Worm (Caenorhabditis elegans) whole organism, L2 larva: Measurements from ENCODE around the gene srdh-1.

Source experiments
- C34F6.9 ChIP-seq: fragments of 150-350 bp; optimal IDR thresholded peaks from 2 replicates; lab custom pipeline; 2014; ENCODE audit warnings: missing biosample characterization, missing genetic modification characterization
- F13H6.1 ChIP-seq: sonication (generic microtip); optimal IDR thresholded peaks from 2 replicates; lab custom pipeline; 2016; ENCODE audit warnings: missing genetic modification characterization, missing compliant biosample characterization
- Y55F3AM.14 ChIP-seq: fragments of 200-800 bp; sonication (Bioruptor generic); optimal IDR thresholded peaks from 2 replicates; lab custom pipeline; 2018; ENCODE audit warnings: mild to moderate bottlenecking, missing genetic modification characterization, missing compliant biosample characterization
- alr-1 ChIP-seq: fragments of 150-350 bp; optimal IDR thresholded peaks from 2 replicates; lab custom pipeline; 2014; ENCODE audit warnings: missing biosample characterization, missing genetic modification characterization
- aly-2 ChIP-seq: fragments of 150-350 bp; optimal IDR thresholded peaks from 2 replicates; lab custom pipeline; 2014; ENCODE audit warnings: missing biosample characterization, missing genetic modification characterization
- ama-1 ChIP-seq: fragments of 150-350 bp; optimal IDR thresholded peaks from 2 replicates; lab custom pipeline; 2018; ENCODE audit warnings: inconsistent platforms
- blmp-1 ChIP-seq: sonication (generic microtip); optimal IDR thresholded peaks from 2 replicates; lab custom pipeline; 2017; ENCODE audit warnings: missing genetic modification characterization, mild to moderate bottlenecking, missing compliant biosample characterization, antibody characterized with exemption, moderate library complexity; ENCODE audit not compliant: insufficient read depth
- crh-2 ChIP-seq: sonication (generic microtip); optimal IDR thresholded peaks from 2 replicates; lab custom pipeline; 2017; ENCODE audit warnings: missing biosample characterization, missing genetic modification characterization
- dmd-4 ChIP-seq: sonication (generic microtip); optimal IDR thresholded peaks from 2 replicates; lab custom pipeline; 2017; ENCODE audit warnings: missing biosample characterization, missing genetic modification characterization
- egl-27 ChIP-seq: sonication (generic microtip); optimal IDR thresholded peaks from 3 replicates; lab custom pipeline; 2017; ENCODE audit warnings: missing biosample characterization, missing genetic modification reagents, missing genetic modification characterization
- elt-1 ChIP-seq: fragments of 150-350 bp; optimal IDR thresholded peaks from 2 replicates; lab custom pipeline; 2014; ENCODE audit warnings: missing biosample characterization, missing genetic modification characterization
- elt-3 ChIP-seq: sonication (generic microtip); optimal IDR thresholded peaks from 2 replicates; lab custom pipeline; 2017; ENCODE audit warnings: missing biosample characterization, missing genetic modification characterization
- fos-1 ChIP-seq: fragments of 150-350 bp; optimal IDR thresholded peaks from 2 replicates; lab custom pipeline; 2014; ENCODE audit warnings: missing biosample characterization, missing genetic modification characterization
- gmeb-1 ChIP-seq: fragments of 150-350 bp; optimal IDR thresholded peaks from 2 replicates; lab custom pipeline; 2014; ENCODE audit warnings: missing biosample characterization, missing genetic modification characterization
- lin-11 ChIP-seq: fragments of 150-350 bp; sonication (generic microtip); optimal IDR thresholded peaks from 2 replicates; lab custom pipeline; 2014; ENCODE audit warnings: missing biosample characterization, missing genetic modification characterization, inconsistent platforms, mixed read lengths
- lin-39 ChIP-seq: fragments of 150-350 bp; optimal IDR thresholded peaks from 2 replicates; lab custom pipeline; 2014; ENCODE audit warnings: missing biosample characterization, missing genetic modification reagents, missing genetic modification characterization
- mbf-1 ChIP-seq: sonication (generic microtip); optimal IDR thresholded peaks from 2 replicates; lab custom pipeline; 2017; ENCODE audit warnings: missing biosample characterization, missing genetic modification characterization
- nhr-10 ChIP-seq: sonication (generic microtip); optimal IDR thresholded peaks from 2 replicates; lab custom pipeline; 2017; ENCODE audit warnings: missing biosample characterization, missing genetic modification characterization
- nhr-12 ChIP-seq: fragments of 150-350 bp; optimal IDR thresholded peaks from 2 replicates; lab custom pipeline; 2014; ENCODE audit warnings: missing biosample characterization, missing genetic modification characterization
- nhr-129 ChIP-seq: fragments of 150-350 bp; optimal IDR thresholded peaks from 2 replicates; lab custom pipeline; 2014; ENCODE audit warnings: missing biosample characterization, missing genetic modification characterization
- nhr-21 ChIP-seq: fragments of 150-350 bp; optimal IDR thresholded peaks from 2 replicates; lab custom pipeline; 2014; ENCODE audit warnings: missing biosample characterization, missing genetic modification characterization
- nhr-23 ChIP-seq: fragments of 150-350 bp; optimal IDR thresholded peaks from 2 replicates; lab custom pipeline; 2014; ENCODE audit warnings: missing biosample characterization, missing genetic modification reagents, missing genetic modification characterization
- nhr-237 ChIP-seq: fragments of 150-350 bp; optimal IDR thresholded peaks from 2 replicates; lab custom pipeline; 2014; ENCODE audit warnings: missing biosample characterization, missing genetic modification characterization
- nhr-25 ChIP-seq: fragments of 150-350 bp; sonication (generic microtip); optimal IDR thresholded peaks from 3 replicates; lab custom pipeline; 2014; ENCODE audit warnings: missing biosample characterization, missing genetic modification characterization
- nhr-6 ChIP-seq: fragments of 150-350 bp; optimal IDR thresholded peaks from 2 replicates; lab custom pipeline; 2014; ENCODE audit warnings: missing biosample characterization, missing genetic modification characterization
- nhr-77 ChIP-seq: fragments of 150-350 bp; optimal IDR thresholded peaks from 2 replicates; lab custom pipeline; 2014; ENCODE audit warnings: missing biosample characterization, missing genetic modification characterization
- peb-1 ChIP-seq: fragments of 150-350 bp; optimal IDR thresholded peaks from 2 replicates; lab custom pipeline; 2014; ENCODE audit warnings: missing biosample characterization, missing genetic modification characterization
- sem-4 ChIP-seq: fragments of 150-350 bp; optimal IDR thresholded peaks from 2 replicates; lab custom pipeline; 2014; ENCODE audit warnings: missing biosample characterization, missing genetic modification reagents, missing genetic modification characterization
- skn-1 ChIP-seq: sonication (generic microtip); optimal IDR thresholded peaks from 2 replicates; lab custom pipeline; 2017; ENCODE audit warnings: missing biosample characterization, missing genetic modification characterization
- sma-3 ChIP-seq: sonication (generic microtip); optimal IDR thresholded peaks from 2 replicates; lab custom pipeline; 2016; ENCODE audit warnings: missing genetic modification reagents, missing genetic modification characterization, missing compliant biosample characterization
- sma-9 ChIP-seq, 2 experiments: fragments of 150-350 bp in 1 of 2; sonication (generic microtip) in 1 of 2; optimal IDR thresholded peaks; 2 replicates each; lab custom pipeline; 2014 to 2016; ENCODE audit warnings: missing genetic modification characterization in 2 of 2, mild to moderate bottlenecking in 1 of 2, missing biosample characterization in 1 of 2, missing compliant biosample characterization in 1 of 2, missing genetic modification reagents in 1 of 2, moderate library complexity in 1 of 2
- snpc-4 ChIP-seq: fragments of 150-350 bp; optimal IDR thresholded peaks from 2 replicates; lab custom pipeline; 2014; ENCODE audit warnings: missing biosample characterization, missing genetic modification characterization
- unc-39 ChIP-seq: fragments of 150-350 bp; optimal IDR thresholded peaks from 2 replicates; lab custom pipeline; 2014; ENCODE audit warnings: missing biosample characterization, missing genetic modification characterization
- unc-62 ChIP-seq: fragments of 150-350 bp; optimal IDR thresholded peaks from 2 replicates; lab custom pipeline; 2014; ENCODE audit warnings: missing biosample characterization, missing genetic modification reagents, missing genetic modification characterization
- ztf-1 ChIP-seq: fragments of 200-800 bp; sonication (Bioruptor generic); conservative IDR thresholded peaks from 2 replicates; pipeline ENCODE4 v1.3.6; 2022; ENCODE audit warnings: missing genetic modification characterization, missing compliant biosample characterization

The srdh-1 gene

DNA sequence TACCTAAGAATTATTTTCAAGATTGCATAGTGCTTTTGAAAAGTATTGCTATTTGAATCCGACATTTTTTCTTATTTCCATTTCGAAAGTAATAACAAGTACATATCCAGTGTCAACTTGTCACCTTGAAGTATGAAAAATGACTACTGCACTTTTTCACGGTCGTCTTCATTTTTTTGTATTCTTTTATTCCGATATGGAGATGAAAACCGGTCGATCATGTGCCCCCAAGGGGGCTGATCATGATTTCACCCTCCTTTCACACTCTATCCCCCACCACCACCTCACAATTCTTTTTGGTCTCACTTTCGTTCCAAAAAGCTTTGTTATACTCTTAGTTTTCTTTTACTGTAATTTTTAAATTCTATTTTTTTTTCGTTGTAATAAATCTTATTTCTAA, 38.5 kb upstream of the srdh-1 start:
- TF ChIP-seq blmp-1 (tag; lab: Kevin White, UChicago) (peak; percentile 84), lin-39 (tag; lab: Kevin White, UChicago) (no peak), nhr-25 (tag; lab: Kevin White, UChicago) (peak; percentile 65), nhr-77 (tag; lab: Kevin White, UChicago) (no peak), snpc-4 (tag; lab: Kevin White, UChicago) (no peak)

DNA sequence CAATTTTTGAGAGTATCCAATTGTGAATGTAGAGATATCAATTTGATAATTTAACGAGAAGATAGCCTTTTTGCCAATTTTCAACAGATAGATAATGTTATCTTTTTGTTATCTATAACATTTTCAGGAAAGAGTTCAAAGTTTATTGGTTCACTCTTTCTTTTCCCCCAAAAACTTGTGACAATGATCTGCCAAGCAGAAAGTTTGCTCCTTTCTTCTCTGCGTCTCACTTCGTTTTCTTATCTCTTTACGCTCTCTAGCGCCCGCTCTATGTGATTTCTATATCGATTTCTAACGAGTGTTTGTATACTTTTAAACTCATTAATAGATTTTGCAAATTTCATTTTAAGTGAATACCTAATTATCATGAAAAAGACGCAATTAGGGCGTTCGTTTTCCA, 38.0 kb upstream of the srdh-1 start:
- TF ChIP-seq elt-3 (tag; lab: Kevin White, UChicago) (no peak), ama-1 (lab: Kevin White, UChicago) (no peak), peb-1 (tag; lab: Kevin White, UChicago) (no peak), alr-1 (tag; lab: Kevin White, UChicago) (no peak), blmp-1 (tag; lab: Kevin White, UChicago) (no peak), nhr-25 (tag; lab: Kevin White, UChicago) (no peak), C34F6.9 (tag; lab: Kevin White, UChicago) (peak; percentile 18), sma-9 (GFP tag; optimal IDR thresholded peaks at IDR 0.05; lab: Kevin White, UChicago) (peak; percentile 54), sma-9 (tag; optimal IDR thresholded peaks at IDR 0.05; lab: Kevin White, UChicago) (no peak), sem-4 (no peak), ztf-1 (no peak), lin-39 (tag; lab: Kevin White, UChicago) (no peak), skn-1 (tag; lab: Kevin White, UChicago) (peak; percentile 7), nhr-10 (no peak), elt-1 (tag; lab: Kevin White, UChicago) (no peak), aly-2 (tag; lab: Kevin White, UChicago) (no peak), nhr-23 (tag; lab: Kevin White, UChicago) (no peak), lin-11 (no peak), Y55F3AM.14 (GFP tag; lab: Kevin White, UChicago) (no peak), fos-1 (tag; lab: Kevin White, UChicago) (peak; percentile 43), egl-27 (tag; lab: Kevin White, UChicago) (no peak), crh-2 (tag; lab: Kevin White, UChicago) (peak; percentile 52), unc-39 (tag; lab: Kevin White, UChicago) (no peak), F13H6.1 (tag; lab: Kevin White, UChicago) (peak; percentile 41), nhr-6 (tag; lab: Kevin White, UChicago) (no peak), nhr-129 (tag; lab: Kevin White, UChicago) (no peak), nhr-12 (tag; lab: Kevin White, UChicago) (no peak), unc-62 (GFP tag; lab: Kevin White, UChicago) (no peak), gmeb-1 (tag; lab: Kevin White, UChicago) (no peak), sma-3 (GFP tag; lab: Kevin White, UChicago) (no peak), nhr-21 (tag; lab: Kevin White, UChicago) (no peak), nhr-237 (tag; lab: Kevin White, UChicago) (no peak)

DNA sequence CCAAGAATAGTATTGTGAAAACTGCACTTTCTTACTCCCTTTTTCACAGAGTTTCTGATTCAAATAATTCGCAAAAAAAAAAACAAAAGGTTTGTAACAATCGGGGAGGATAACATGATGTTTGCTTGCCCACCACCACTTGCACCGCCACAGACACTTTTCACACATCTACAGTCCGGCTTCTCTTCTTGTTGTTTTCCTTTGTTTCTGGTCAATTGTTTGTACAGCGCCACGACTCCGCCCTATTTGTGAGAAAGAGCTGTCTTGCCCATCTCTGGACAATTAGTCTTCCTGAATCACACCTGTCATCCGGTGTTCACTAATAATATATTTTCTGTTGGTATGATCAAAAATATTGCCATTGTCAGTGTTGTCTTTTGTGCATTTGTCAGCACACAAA, 33.5 kb upstream of the srdh-1 start, which contains the start of gene M110.9:
Gene M110.9 (plus strand): TSS at position 301 of the 400 bp plus-strand sequence.
- TF ChIP-seq nhr-6 (tag; lab: Kevin White, UChicago): no peak
- TF ChIP-seq mbf-1 (tag; lab: Kevin White, UChicago): no peak
- TF ChIP-seq sma-9 (GFP tag; optimal IDR thresholded peaks at IDR 0.05; lab: Kevin White, UChicago): no peak
- TF ChIP-seq sma-9 (tag; optimal IDR thresholded peaks at IDR 0.05; lab: Kevin White, UChicago): no peak
- no peak for TF ChIP-seq skn-1 (tag; lab: Kevin White, UChicago)
- TF ChIP-seq sem-4: no peak
- TF ChIP-seq nhr-10: no peak
- TF ChIP-seq Y55F3AM.14 (GFP tag; lab: Kevin White, UChicago): no peak
- TF ChIP-seq nhr-77 (tag; lab: Kevin White, UChicago): no peak
- TF ChIP-seq snpc-4 (tag; lab: Kevin White, UChicago): no peak
- no peak for TF ChIP-seq F13H6.1 (tag; lab: Kevin White, UChicago)
- no peak for TF ChIP-seq sma-3 (GFP tag; lab: Kevin White, UChicago)
- no peak for TF ChIP-seq fos-1 (tag; lab: Kevin White, UChicago)
- TF ChIP-seq lin-39 (tag; lab: Kevin White, UChicago): no peak
- no peak for TF ChIP-seq blmp-1 (tag; lab: Kevin White, UChicago)
- no peak for TF ChIP-seq nhr-25 (tag; lab: Kevin White, UChicago)
- TF ChIP-seq dmd-4 (tag; lab: Kevin White, UChicago): no peak
- no peak for TF ChIP-seq elt-1 (tag; lab: Kevin White, UChicago)
